Worm (Caenorhabditis elegans): Measurements from ENCODE around the gene lim-4.
A peak's percentile ranks its signal among the peaks of the same experiment; 100 is the strongest.

lim-4 gene

ce11 chrX:3878233-3878632 lies 4.9 kb upstream of the lim-4 start, which contains the start of gene F47F2.1:
Gene F47F2.1, plus strand, starts transcription at chrX:3878533.
- TF ChIP-seq spr-1 (tag; optimal IDR thresholded peaks at IDR 0.05) (no peak), saeg-2 (GFP tag; IDR thresholded peaks at IDR 0.05) (no peak), ceh-28 (tag; optimal IDR thresholded peaks at IDR 0.05) (no peak), D1046.2 (GFP tag; IDR thresholded peaks at IDR 0.05) (no peak), ceh-62 (tag; optimal IDR thresholded peaks at IDR 0.05) (no peak), Y5F2A.4 (GFP tag; optimal IDR thresholded peaks at IDR 0.05) (no peak), snpc-4 (tag; optimal IDR thresholded peaks at IDR 0.05) (no peak), ces-1 (GFP tag; optimal IDR thresholded peaks at IDR 0.05) (no peak), T20F7.1 (GFP tag; optimal IDR thresholded peaks at IDR 0.05) (no peak), lsy-2 (tag; optimal IDR thresholded peaks at IDR 0.05) (no peak)

- TF ChIP-seq aha-1 (tag), result peak; percentile 45
- no peak for TF ChIP-seq lin-29 (GFP tag; IDR thresholded peaks at IDR 0.05)
- TF ChIP-seq dmd-6 (GFP tag; IDR thresholded peaks at IDR 0.05), result no peak
- peak; percentile 84 for TF ChIP-seq ces-1 (GFP tag; optimal IDR thresholded peaks at IDR 0.05)
- TF ChIP-seq tag-97 (GFP tag; IDR thresholded peaks at IDR 0.05), result no peak
- TF ChIP-seq lin-13 (GFP tag; optimal IDR thresholded peaks at IDR 0.05), result no peak
Measured at ce11 chrX:3875714-3876113, 2.4 kb upstream of the lim-4 start.

- TF ChIP-seq ces-1 (GFP tag; optimal IDR thresholded peaks at IDR 0.05) (peak; percentile 13), fkh-10 (GFP tag; optimal IDR thresholded peaks at IDR 0.05) (peak; percentile 77), lim-7 (GFP tag; IDR thresholded peaks at IDR 0.05) (no peak), tag-97 (GFP tag; IDR thresholded peaks at IDR 0.05) (no peak), aha-1 (tag) (peak; percentile 7)
Measured at ce11 chrX:3871578-3872234, 1.6 kb downstream of the lim-4 start.

- TF ChIP-seq nhr-6 (tag; optimal IDR thresholded peaks at IDR 0.05), result no peak
- TF ChIP-seq nhr-28 (tag; optimal IDR thresholded peaks at IDR 0.05), result no peak
- TF ChIP-seq nhr-25 (tag; optimal IDR thresholded peaks at IDR 0.05; ENCODE audit: borderline replicate concordance, insufficient read depth), result peak; percentile 34
- no peak for TF ChIP-seq vab-7 (GFP tag; IDR thresholded peaks at IDR 0.05)
- TF ChIP-seq ceh-20 (GFP tag; IDR thresholded peaks at IDR 0.05), result no peak
- no peak for TF ChIP-seq ceh-82 (tag; optimal IDR thresholded peaks at IDR 0.05)
- no peak for TF ChIP-seq lir-3 (tag; optimal IDR thresholded peaks at IDR 0.05)
- no peak for TF ChIP-seq unc-39 (tag; optimal IDR thresholded peaks at IDR 0.05)
- no peak for TF ChIP-seq hlh-11 (tag; optimal IDR thresholded peaks at IDR 0.05)
- TF ChIP-seq duxl-1 (tag; optimal IDR thresholded peaks at IDR 0.05; ENCODE audit: poor library complexity), result no peak
- TF ChIP-seq aha-1 (tag), result no peak
- peak in 1 of 2 experiments; percentile 95 for TF ChIP-seq unc-62 (GFP tag; optimal IDR thresholded peaks at IDR 0.05 in 1 of 2)
- no peak for TF ChIP-seq unc-62 (tag; optimal IDR thresholded peaks at IDR 0.05)
Measured at ce11 chrX:3867760-3868159, 5.6 kb downstream of the lim-4 start.

ce11 chrX:3866197-3866596 lies 7.1 kb downstream of the lim-4 start:
- TF ChIP-seq hlh-11 (tag; optimal IDR thresholded peaks at IDR 0.05), result no peak
- peak in 1 of 2 experiments; percentile 24 for TF ChIP-seq unc-62 (GFP tag; optimal IDR thresholded peaks at IDR 0.05 in 1 of 2)
- TF ChIP-seq unc-62 (tag; optimal IDR thresholded peaks at IDR 0.05), result no peak
- TF ChIP-seq aha-1 (tag), result peak; percentile 95

- no peak for TF ChIP-seq cey-2 (tag; optimal IDR thresholded peaks at IDR 0.05; ENCODE audit: borderline replicate concordance, insufficient read depth)
- TF ChIP-seq daf-16 (GFP tag; optimal IDR thresholded peaks at IDR 0.05), result peak in 1 of 2 experiments; percentile 61
- TF ChIP-seq daf-16 (tag; optimal IDR thresholded peaks at IDR 0.05), result no peak
- no peak for TF ChIP-seq nhr-111 (GFP tag; optimal IDR thresholded peaks at IDR 0.05)
- TF ChIP-seq ceh-32 (tag; optimal IDR thresholded peaks at IDR 0.05; ENCODE audit: poor library complexity), result no peak
Measured at ce11 chrX:3861294-3861693, 12.1 kb downstream of the lim-4 start.
